Fruit fly (Drosophila melanogaster) whole organism, embryonic: ENCODE results near the gene CG15773.

Experiments used
- CG11247 ChIP-seq: fragments of 200-800 bp; sonication (Bioruptor generic); IDR thresholded peaks from 2 replicates; pipeline ENCODE4 v1.3.6; 2022; ENCODE audit warnings: missing biosample characterization, missing genetic modification characterization
- CG11398 ChIP-seq: fragments of 200-800 bp; sonication (Bioruptor generic); optimal IDR thresholded peaks from 2 replicates; lab custom pipeline; 2016; ENCODE audit warnings: missing biosample characterization, missing genetic modification characterization
- CG12769 ChIP-seq: fragments of 200-800 bp; sonication (Bioruptor generic); optimal IDR thresholded peaks from 2 replicates; lab custom pipeline; 2019; ENCODE audit warnings: missing biosample characterization, mild to moderate bottlenecking, missing genetic modification characterization, moderate library complexity
- CG14050 ChIP-seq: fragments of 200-800 bp; sonication (Bioruptor generic); IDR thresholded peaks from 3 replicates; pipeline ENCODE4 v1.3.6; 2022; ENCODE audit warnings: missing biosample characterization, missing genetic modification characterization
- CG16779 ChIP-seq: fragments of 200-800 bp; sonication (Bioruptor generic); IDR thresholded peaks from 2 replicates; pipeline ENCODE4 v1.3.6; 2022; ENCODE audit warnings: missing biosample characterization, missing genetic modification characterization
- CG3407 ChIP-seq: fragments of 200-800 bp; sonication (Bioruptor generic); optimal IDR thresholded peaks from 2 replicates; lab custom pipeline; 2018; ENCODE audit warnings: missing biosample characterization, mild to moderate bottlenecking, missing genetic modification characterization
- CG8478 ChIP-seq: fragments of >200 bp; optimal IDR thresholded peaks from 2 replicates; lab custom pipeline; 2018
- CTCF ChIP-seq: fragments of 200-800 bp; sonication (Bioruptor generic); optimal IDR thresholded peaks from 2 replicates; lab custom pipeline; 2017; ENCODE audit warnings: missing biosample characterization, mild to moderate bottlenecking, missing genetic modification characterization, moderate library complexity
- Lpt ChIP-seq: fragments of >200 bp; optimal IDR thresholded peaks from 2 replicates; lab custom pipeline; 2018; ENCODE audit warnings: missing biosample characterization, missing genetic modification characterization
- Nf-YA ChIP-seq: fragments of 200-800 bp; sonication (Bioruptor generic); IDR thresholded peaks from 2 replicates; pipeline ENCODE4 v1.3.6; 2022; ENCODE audit warnings: missing biosample characterization, missing genetic modification characterization
- hb ChIP-seq: fragments of 200-800 bp; sonication (Bioruptor generic); IDR thresholded peaks from 3 replicates; pipeline ENCODE4 v1.3.6; 2022; ENCODE audit warnings: missing biosample characterization, missing genetic modification characterization; ENCODE audit not compliant: partially characterized antibody
- sc ChIP-seq, 3 experiments: fragments of >200 bp in 2 of 3; fragments of 200-800 bp in 1 of 3; sonication (Bioruptor generic) in 1 of 3; optimal IDR thresholded peaks; 2 replicates in 2 of 3; 3 replicates in 1 of 3; lab custom pipeline; 2017; ENCODE audit warnings: mild to moderate bottlenecking in 1 of 3, missing biosample characterization in 1 of 3, missing genetic modification characterization in 1 of 3, missing genetic modification reagents in 1 of 3
- usp ChIP-seq: fragments of >200 bp; optimal IDR thresholded peaks from 2 replicates; lab custom pipeline; 2017; ENCODE audit warnings: missing biosample characterization, missing genetic modification characterization

DNA sequence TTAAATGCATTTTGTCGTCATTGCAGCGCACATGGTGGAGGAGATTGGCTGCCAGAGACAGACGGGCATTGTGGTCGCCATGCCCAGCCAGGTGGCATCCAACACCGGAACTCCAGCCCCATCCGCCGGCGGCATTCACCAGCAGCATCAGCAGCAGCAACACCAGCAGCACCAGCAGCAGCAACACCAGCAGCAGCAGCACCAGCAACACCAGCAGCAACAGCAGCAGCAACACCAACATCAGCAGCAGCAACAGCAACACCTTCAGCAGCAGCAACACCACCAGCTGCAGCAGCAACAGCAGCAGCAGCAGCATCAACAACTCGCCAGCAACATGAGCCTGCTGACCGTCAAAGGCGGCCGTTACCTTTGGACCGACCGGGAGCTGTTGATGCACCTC lies 20.3 kb downstream of the CG15773 start:
- TF ChIP-seq CG8478 (lab: Kevin White, UChicago), result no peak
- TF ChIP-seq CG11247 (GFP tag; lab: Robert Waterston, UW), result no peak
- no peak for TF ChIP-seq hb (GFP tag; lab: Robert Waterston, UW)
- no peak for TF ChIP-seq CG16779 (GFP tag; lab: Robert Waterston, UW)
- no peak for TF ChIP-seq sc (optimal IDR thresholded peaks at IDR 0.05; lab: Kevin White, UChicago)
- no peak for TF ChIP-seq sc (GFP tag; optimal IDR thresholded peaks at IDR 0.05; lab: Kevin White, UChicago)
- TF ChIP-seq usp (GFP tag; lab: Kevin White, UChicago), result no peak
- no peak for TF ChIP-seq CG14050 (GFP tag; lab: Robert Waterston, UW)
- TF ChIP-seq CG3407 (GFP tag; lab: Kevin White, UChicago), result no peak
- TF ChIP-seq Lpt (GFP tag; lab: Kevin White, UChicago), result no peak
- no peak for TF ChIP-seq CTCF (GFP tag; lab: Kevin White, UChicago)
- no peak for TF ChIP-seq Nf-YA
- no peak for TF ChIP-seq CG11398
- TF ChIP-seq CG12769 (tag; lab: Kevin White, UChicago), result no peak
